Fruit fly (Drosophila melanogaster) whole organism, prepupa: ENCODE data around the gene Spag1.

Experiments
- CG10631 ChIP-seq: fragments of 200-800 bp; sonication (Bioruptor generic); optimal IDR thresholded peaks from 2 replicates; lab custom pipeline; 2016; ENCODE audit warnings: missing biosample characterization, missing genetic modification characterization
- CG16779 ChIP-seq: fragments of 200-800 bp; sonication (Bioruptor generic); optimal IDR thresholded peaks from 3 replicates; lab custom pipeline; 2017; ENCODE audit warnings: missing biosample characterization, mild to moderate bottlenecking, missing genetic modification characterization
- CG3032 ChIP-seq: fragments of 200-800 bp; optimal IDR thresholded peaks from 2 replicates; lab custom pipeline; 2019; ENCODE audit warnings: missing biosample characterization, mild to moderate bottlenecking, missing genetic modification characterization, moderate library complexity
- CG4318 ChIP-seq: fragments of 200-800 bp; sonication (Bioruptor generic); optimal IDR thresholded peaks from 3 replicates; lab custom pipeline; 2017; ENCODE audit warnings: missing biosample characterization, mild to moderate bottlenecking, missing genetic modification characterization
- CG6792 ChIP-seq: fragments of 200-800 bp; sonication (Bioruptor generic); optimal IDR thresholded peaks from 3 replicates; lab custom pipeline; 2016; ENCODE audit warnings: missing biosample characterization, missing genetic modification characterization
- CG8632 ChIP-seq: fragments of 200-800 bp; sonication (Bioruptor generic); optimal IDR thresholded peaks from 3 replicates; lab custom pipeline; 2016; ENCODE audit warnings: missing biosample characterization, missing genetic modification characterization
- Eip78C ChIP-seq: fragments of 200-800 bp; sonication (Bioruptor generic); peaks from one replicate; lab custom pipeline; 2016; ENCODE audit warnings: missing biosample characterization, missing genetic modification characterization
- Gug ChIP-seq: fragments of 200-800 bp; sonication (Bioruptor generic); IDR thresholded peaks from 2 replicates; pipeline ENCODE4 v1.3.6; 2022; ENCODE audit warnings: missing biosample characterization, missing genetic modification characterization
- Hr4 ChIP-seq: fragments of 200-800 bp; sonication (Bioruptor generic); optimal IDR thresholded peaks from 3 replicates; lab custom pipeline; 2016; ENCODE audit warnings: missing biosample characterization, missing genetic modification characterization
- Smox ChIP-seq: fragments of 200-800 bp; sonication (Bioruptor generic); optimal IDR thresholded peaks from 3 replicates; lab custom pipeline; 2016; ENCODE audit warnings: missing biosample characterization, missing genetic modification characterization
- Sox102F ChIP-seq: fragments of 200-800 bp; sonication (Bioruptor generic); optimal IDR thresholded peaks from 2 replicates; lab custom pipeline; 2016; ENCODE audit warnings: missing biosample characterization, mild to moderate bottlenecking, missing genetic modification characterization
- dac ChIP-seq: fragments of 200-800 bp; sonication (Bioruptor generic); optimal IDR thresholded peaks from 2 replicates; lab custom pipeline; 2017; ENCODE audit warnings: missing biosample characterization, mild to moderate bottlenecking, missing genetic modification characterization
- dsx ChIP-seq: fragments of 200-800 bp; optimal IDR thresholded peaks from 3 replicates; lab custom pipeline; 2019; ENCODE audit warnings: missing biosample characterization, mild to moderate bottlenecking, missing genetic modification characterization, moderate library complexity; ENCODE audit not compliant: poor library complexity, severe bottlenecking
- vri ChIP-seq: fragments of 200-800 bp; sonication (Bioruptor generic); optimal IDR thresholded peaks from 3 replicates; lab custom pipeline; 2016; ENCODE audit warnings: missing biosample characterization, mild to moderate bottlenecking, missing genetic modification characterization

- no peak for TF ChIP-seq CG16779 (tag; lab: Kevin White, UChicago)
- no peak for TF ChIP-seq dsx (GFP tag; lab: Kevin White, UChicago)
- TF ChIP-seq Sox102F (GFP tag; lab: Kevin White, UChicago), result no peak
- no peak for TF ChIP-seq CG3032 (tag; lab: Kevin White, UChicago)
- no peak for TF ChIP-seq Eip78C (GFP tag; lab: Kevin White, UChicago)
- no peak for TF ChIP-seq dac (GFP tag; lab: Kevin White, UChicago)
- no peak for TF ChIP-seq Gug
- TF ChIP-seq CG10631, result no peak
- no peak for TF ChIP-seq Smox (GFP tag; lab: Kevin White, UChicago)
- TF ChIP-seq CG8632 (GFP tag; lab: Kevin White, UChicago), result no peak
- TF ChIP-seq Hr4 (GFP tag; lab: Kevin White, UChicago), result no peak
- no peak for TF ChIP-seq vri (GFP tag; lab: Kevin White, UChicago)
- TF ChIP-seq CG6792 (GFP tag; lab: Kevin White, UChicago), result no peak
- TF ChIP-seq CG4318, result no peak
Measured at dm6 chr3R:26926477-26926876, 21.2 kb upstream of the Spag1 start.
